Worm (Caenorhabditis elegans) whole organism, L3 larva: Measurements from ENCODE around the gene srx-85.
A peak's percentile ranks its signal among the peaks of the same experiment; 100 is the strongest.

ENCODE experiments used
- ceh-28 ChIP-seq: fragments of 150-350 bp; optimal IDR thresholded peaks from 2 replicates; lab custom pipeline; 2014; ENCODE audit warnings: missing biosample characterization, missing genetic modification reagents, missing genetic modification characterization
- elt-1 ChIP-seq: fragments of 150-350 bp; optimal IDR thresholded peaks from 2 replicates; lab custom pipeline; 2014; ENCODE audit warnings: missing biosample characterization, missing genetic modification characterization
- lin-39 ChIP-seq: fragments of 150-350 bp; optimal IDR thresholded peaks from 2 replicates; lab custom pipeline; 2018; ENCODE audit warnings: missing biosample characterization, missing genetic modification reagents, missing genetic modification characterization
- unc-62 ChIP-seq: fragments of 150-350 bp; sonication (generic microtip); optimal IDR thresholded peaks from 4 replicates; lab custom pipeline; 2014; ENCODE audit warnings: missing biosample characterization, missing genetic modification reagents, missing genetic modification characterization

DNA sequence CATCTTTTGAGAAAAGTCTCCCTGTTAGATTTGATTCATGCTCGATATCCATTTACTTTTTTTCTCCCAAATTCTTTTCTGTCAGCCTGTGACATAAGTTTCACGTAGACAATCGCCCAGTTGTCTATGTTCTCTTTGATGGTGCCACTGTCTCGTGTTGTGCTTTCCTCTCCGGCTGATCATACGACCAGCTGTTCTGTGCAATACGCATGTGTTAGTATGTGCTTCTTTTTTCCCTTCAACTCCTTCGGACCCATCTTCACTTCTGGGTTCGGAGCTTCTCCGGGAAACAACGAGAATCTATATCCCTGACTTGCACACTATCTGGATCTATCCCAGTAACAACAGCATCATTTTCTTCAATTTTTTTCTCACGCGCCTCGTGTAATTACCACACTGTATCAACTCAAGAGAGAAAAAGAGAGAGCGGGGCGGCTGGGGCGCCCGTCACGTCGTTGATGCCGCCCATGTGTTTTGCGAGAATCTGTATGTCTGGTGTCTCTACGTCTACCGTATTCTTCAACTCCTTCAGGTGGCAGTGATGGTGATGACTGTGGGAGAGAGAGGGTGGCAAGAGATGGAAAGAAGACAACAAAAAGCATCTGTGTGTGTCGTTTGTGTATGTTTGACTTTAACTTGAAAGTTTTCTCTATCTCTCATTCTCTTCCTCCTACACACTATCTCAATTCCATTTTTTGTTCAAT, 20.5 kb upstream of the srx-85 start:
- TF ChIP-seq ceh-28 (peak; percentile 35), unc-62 (peak; percentile 62), elt-1 (tag; lab: Kevin White, UChicago) (peak; percentile 58), lin-39 (peak; percentile 42)
